Fruit fly (Drosophila melanogaster) whole organism, larva: ENCODE data around the gene CG31516.

Experiments
- noc ChIP-seq: fragments of 200-800 bp; sonication (Bioruptor generic); optimal IDR thresholded peaks from 3 replicates; lab custom pipeline; 2019; ENCODE audit warnings: missing biosample characterization, mild to moderate bottlenecking, missing genetic modification characterization, moderate library complexity

CG31516 gene

DNA sequence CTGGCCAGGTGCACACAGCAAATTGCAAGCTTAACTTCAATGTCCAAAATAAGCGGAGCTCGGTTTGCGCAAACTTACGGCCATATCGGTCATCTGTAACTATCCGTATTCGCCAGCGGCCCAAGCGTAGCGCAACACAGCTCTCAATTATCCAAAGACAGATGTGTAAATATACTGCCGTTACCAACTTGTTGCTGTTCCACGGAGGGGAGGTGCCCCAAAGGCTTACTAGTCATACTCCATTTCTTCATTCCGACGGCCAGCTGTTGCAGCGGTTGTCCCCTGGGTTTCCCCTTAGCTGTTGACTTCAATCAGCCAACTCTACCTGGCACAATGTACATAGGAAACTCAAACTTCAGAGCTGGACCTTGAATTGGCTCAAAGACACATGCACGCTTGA lies at the start of gene CG31516:
Gene CG31516, minus strand, starts transcription at position 101 of the 400 bp plus-strand sequence.
- TF ChIP-seq noc: no peak

DNA sequence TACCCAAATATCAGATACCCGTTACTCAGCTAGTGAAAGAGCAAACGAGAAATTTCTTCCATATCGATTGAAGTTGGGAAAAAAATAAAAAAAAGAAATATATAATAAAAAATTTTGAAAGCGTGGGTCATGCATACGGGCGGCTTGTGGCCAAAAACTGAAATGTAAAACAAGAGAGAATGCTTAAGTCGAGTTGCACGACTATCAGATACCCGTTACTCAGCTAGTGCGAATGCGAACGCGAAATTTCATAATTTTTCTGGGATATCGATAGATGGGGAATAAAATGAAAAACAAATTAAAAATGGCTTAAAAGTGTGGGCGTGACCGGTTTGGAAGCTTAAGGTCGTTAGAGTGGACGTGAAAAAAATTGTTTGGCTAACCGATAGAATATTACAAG lies 48.4 kb upstream of the CG31516 start:
- no peak for TF ChIP-seq noc

DNA sequence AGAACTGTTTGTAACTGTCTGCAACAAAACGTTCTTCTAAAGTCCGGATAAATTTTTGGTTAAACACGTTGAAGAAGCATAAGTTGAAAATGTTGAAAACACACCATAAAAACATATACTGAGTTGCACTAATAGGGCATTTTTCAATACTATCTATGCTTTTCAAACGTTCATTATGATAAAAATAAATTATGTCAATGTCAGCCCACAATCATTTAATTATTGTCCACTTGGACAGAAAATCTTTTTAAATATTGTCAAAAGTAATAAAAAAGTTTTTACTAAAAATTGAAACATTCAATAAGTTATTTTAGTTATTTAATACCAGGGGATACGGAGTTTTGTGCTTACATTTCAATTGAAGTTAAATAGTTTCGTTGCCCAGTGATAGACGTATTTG lies 46.5 kb upstream of the CG31516 start, which contains the start of gene CG1092:
Gene CG1092, plus strand, starts transcription at position 301 of the 400 bp plus-strand sequence.
- no peak for TF ChIP-seq noc

DNA sequence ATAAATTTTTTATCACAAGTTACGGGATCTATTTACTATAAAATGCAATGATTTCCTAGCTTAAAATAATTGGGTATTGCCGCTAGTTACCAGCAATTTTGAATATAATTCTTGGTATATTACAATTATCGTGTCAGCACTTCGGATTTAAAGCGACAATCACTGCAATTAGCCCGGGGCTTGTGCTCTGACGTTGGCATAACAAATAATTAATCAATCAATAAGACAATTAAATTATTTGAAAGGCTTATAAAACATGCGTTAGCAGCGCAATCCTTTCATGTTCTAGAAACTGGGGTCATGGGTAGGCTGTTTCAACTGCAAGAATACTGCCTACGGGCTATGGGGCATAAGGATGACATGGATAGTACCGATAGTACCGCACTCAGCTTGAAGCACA lies 36.7 kb upstream of the CG31516 start, which contains the start of gene Or82a:
Gene Or82a, plus strand, starts transcription at position 301 of the 400 bp plus-strand sequence.
- no peak for TF ChIP-seq noc

DNA sequence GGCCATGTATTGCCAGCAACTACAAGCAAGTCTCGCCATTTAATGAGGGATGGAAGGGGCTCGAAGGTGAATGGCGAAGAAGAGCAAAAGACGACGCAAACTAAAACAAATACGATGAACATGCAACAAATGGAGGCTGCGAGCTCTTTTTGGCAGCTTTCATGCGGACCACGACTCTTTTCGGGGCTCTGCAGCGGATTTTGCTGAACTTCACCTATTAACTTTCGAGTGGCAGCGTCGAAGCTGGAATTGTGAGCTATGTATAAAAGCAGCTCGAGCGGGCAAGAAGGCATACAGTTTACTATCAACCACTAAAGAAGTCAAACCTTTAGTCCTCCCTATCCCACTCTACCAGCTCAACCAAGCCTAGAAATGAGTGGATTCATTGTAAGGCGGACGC lies 34.5 kb upstream of the CG31516 start, which contains the start of gene TwdlV:
Gene TwdlV, plus strand, starts transcription at position 301 of the 400 bp plus-strand sequence.
- TF ChIP-seq noc: no peak

DNA sequence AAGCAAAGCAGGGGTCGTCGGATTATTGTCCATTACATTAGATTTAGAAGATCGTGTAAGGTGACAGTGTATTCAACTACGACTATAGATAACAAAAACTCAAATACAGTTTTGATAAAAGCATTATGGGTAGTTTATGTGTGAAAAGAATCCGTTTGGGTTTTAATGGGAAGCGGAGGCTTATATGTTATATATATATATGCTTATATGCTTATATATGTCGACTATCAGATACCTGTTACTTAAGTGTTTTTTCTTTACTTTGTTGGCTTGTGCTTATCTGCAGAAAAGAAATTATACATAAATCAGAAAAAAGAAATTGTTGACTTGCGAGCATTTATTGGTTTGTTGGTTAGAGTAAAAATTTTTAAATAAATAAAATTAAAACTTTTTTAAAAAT lies 33.0 kb upstream of the CG31516 start, which contains the start of gene CG14644:
Gene CG14644, minus strand, starts transcription at position 101 of the 400 bp plus-strand sequence.
- no peak for TF ChIP-seq noc

DNA sequence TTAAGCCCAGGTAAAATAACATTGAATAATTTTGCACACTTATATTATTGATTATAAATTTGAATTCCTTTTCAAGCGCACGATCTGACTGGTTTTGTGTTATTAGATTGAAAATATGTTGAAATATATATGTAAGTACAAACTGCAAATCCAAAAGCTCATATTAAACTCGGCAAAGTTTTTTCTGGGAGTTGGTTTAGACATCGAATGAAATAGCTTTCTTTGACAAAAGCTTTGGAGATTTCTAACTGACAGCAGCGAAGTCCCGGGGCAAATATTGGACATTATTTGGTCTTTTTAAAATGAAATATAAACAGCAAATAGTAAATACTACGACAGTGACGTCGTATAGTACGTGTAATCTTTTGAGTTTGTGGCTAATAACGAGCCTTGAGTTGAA lies 31.3 kb upstream of the CG31516 start, which contains the start of gene TwdlG:
Gene TwdlG, minus strand, starts transcription at position 101 of the 400 bp plus-strand sequence.
- TF ChIP-seq noc: no peak

DNA sequence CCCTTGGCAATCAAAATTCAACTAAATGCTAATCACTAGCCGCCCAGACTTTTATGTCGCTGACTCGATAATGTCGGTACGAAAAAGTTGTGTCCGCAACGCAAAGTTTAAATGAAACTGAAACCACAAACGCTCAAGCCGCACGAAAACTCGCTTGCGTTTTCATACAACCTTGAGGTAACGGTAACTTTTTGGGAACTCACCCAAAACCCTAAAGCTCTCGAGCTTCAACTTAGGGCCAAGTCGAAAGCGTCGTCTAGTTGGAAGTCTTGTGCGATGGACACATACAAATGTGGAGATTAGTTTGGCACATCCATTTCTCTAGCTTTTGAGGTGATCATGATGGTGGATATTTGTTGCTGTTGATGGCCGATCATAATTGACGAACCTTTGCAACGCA lies 30.0 kb upstream of the CG31516 start:
- no peak for TF ChIP-seq noc

DNA sequence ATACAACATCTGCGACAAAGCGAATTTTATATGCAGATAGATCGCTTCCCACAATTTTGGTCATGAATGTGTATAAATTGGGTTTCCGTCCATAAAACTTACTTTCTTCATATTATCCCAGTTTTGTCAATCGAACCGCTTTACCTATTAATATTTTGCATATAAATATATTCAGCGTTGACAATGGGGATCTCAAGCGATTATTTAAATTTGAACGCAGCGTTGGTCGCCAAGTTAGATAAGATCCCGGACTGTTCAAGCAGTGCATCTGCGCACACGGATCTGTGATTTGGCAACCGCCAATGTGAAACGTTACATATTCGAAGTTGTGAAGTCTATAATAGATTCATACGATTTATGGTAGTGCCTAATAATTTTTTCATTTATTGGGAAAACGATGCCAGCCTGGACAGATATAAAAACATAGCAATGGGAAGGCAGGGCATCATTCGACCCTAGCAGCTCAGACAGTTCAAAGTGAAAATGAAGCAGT lies 26.7 kb upstream of the CG31516 start, which contains the start of gene TwdlF:
Gene TwdlF, plus strand, starts transcription at position 443 of the 493 bp plus-strand sequence.
- TF ChIP-seq noc: no peak

DNA sequence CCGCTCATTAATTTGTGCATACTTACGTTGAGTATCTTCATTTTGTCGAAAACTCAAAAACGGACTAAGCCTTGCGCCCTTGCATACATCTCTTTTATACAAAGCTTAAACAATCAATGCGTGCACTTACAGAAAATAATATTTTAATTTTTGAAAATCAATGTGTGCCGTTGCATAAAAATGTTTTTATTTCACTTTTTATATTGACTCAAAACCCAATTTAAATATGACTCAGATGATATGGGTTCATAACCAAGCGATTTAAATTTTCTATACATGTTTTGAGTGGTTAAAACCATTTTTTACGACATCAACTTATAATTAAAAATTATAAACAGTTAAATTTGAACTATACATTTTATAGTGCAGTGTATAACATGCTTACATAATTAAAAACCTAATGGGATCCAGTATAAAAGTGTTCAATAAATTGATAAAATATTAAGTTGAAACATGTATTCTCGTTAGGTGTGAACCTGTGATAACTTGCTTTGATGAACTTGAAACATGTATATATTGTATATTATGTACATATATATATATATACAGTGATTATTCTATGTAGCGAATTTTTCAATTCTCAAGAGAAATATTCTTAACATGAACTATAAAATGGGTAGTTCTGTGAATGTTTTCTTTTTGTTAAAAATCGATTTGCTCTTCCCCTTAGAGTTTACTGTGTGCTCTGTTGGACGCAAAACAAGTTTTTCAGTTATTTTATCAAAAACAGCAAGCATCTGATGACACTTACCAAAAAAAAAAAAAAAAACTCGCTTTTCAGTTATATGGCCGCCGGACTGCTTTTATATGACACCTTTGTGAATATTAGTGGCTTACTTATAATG lies 23.4 kb upstream of the CG31516 start, which contains the start of gene CG34305:
Gene CG34305, minus strand, starts transcription at position 51 of the 845 bp plus-strand sequence.
- no peak for TF ChIP-seq noc

DNA sequence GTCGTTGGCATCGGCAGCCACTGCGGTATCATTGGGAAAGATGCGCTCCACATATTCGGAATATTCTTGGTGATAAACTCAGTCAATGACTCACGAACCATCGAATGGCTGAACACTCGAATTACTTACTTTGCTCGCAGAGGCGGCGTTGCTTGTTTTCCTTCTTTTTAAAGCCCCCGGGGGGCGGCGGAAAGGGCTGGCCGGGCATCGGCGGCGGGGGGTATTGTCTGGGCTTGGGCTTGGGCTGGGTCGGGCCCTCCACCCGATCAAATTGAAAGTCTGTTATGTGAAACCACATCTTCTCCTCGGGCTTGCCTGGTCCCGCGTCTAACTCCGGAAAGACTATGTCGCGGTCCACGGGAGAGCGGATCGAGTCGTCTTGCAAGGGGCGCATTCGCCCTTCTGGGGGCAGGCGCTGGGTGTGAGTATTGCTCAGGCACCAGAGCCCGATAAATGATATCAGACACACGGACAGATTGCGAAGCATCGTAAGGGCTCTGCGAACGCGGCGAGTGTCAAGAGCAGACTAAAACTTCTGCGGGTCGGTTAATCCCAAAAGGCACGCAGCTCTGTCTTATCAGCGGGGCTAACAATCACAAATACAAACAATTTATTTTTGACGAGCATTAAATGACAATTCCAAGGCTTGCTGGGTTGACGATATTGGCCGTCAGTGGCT lies 22.4 kb upstream of the CG31516 start, which contains the start of gene CG14642:
Gene CG14642, minus strand, starts transcription at position 509 of the 679 bp plus-strand sequence.
- no peak for TF ChIP-seq noc

DNA sequence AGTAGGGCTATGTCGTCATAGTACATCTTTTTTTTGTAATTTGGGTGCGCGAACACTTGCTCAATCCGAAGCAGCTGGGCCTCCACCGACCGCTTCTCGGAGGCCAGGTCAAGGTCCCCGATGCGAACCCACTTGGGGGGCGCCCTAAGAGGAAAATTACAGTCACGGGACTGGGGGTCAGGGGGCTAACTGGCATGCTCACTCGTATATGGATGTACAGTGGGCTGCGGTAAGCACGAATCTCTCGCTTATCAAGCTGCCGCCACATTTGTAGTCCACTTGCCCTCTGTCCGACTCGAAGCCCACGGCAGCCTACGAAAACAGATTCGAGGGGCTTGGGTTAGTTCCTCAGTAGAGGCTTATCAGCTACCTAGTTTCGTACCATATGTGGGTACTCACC lies 21.8 kb upstream of the CG31516 start:
- TF ChIP-seq noc: no peak

DNA sequence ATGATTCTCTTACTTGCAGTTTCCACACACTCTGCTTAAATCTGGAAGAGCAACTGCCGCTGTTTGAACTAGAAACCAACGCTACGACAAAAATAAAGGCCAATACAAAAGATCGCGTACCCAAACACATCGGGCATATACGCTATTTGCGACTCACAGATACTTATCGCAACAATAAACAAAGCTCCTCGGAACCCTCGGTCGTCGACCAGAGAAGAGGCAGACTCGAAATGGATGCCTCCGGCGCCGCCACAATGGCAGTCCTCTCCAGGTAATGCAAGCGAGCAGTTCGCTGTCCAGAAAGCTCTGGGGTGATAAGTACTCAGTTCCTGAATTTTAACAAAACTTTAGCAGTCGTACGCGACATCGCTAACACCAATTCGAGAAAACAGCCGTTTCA lies 16.6 kb upstream of the CG31516 start:
- no peak for TF ChIP-seq noc

DNA sequence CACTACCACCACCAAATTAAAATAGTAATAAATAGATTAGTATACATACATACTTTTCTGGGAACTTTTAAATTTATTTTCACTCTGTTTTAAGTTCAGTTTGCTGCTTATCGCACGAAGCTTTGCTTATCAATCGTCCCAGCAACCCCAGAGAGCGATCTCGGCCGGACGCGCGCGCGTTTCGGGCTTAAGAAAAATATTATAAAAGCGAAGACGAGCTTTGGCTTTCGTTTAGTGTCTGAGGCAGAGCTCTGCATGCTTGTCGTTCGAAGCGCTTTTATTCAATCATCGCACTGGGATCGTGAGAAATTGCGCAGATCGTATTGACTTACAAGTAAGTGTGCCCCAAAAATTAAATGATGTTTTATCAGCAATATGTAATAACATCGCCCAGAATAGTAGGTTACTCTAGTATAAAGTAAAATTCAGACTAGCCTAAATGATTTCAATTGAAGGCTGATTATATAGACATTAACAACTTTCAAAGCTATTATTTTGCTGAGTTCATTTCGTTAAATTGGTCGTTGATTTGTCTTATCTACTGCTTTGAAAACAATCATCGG lies 15.1 kb upstream of the CG31516 start, which contains the start of gene Gel:
Gene Gel, plus strand, starts transcription at position 227 of the 563 bp plus-strand sequence.
- TF ChIP-seq noc: peak; percentile 49

DNA sequence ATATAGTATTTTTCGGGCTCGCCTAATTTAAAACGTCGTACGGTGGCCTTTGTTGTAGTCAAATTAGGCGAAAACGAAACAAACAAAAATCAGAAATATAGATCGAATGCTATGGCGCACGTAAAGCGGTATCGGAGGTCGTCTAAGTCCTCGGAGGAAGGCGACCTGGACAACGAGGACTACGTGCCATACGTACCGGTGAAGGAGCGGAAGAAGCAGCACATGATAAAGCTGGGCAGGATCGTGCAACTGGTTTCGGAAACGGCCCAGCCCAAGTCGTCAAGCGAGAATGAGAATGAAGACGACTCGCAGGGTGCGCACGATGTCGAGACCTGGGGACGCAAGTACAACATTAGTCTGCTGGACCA lies 13.1 kb upstream of the CG31516 start, which contains the start of gene abs:
Gene abs, plus strand, starts transcription at position 30 of the 368 bp plus-strand sequence.
- no peak for TF ChIP-seq noc
